Worm (Caenorhabditis elegans) whole organism, L4 larva: ENCODE measurements around the gene rsp-2.

Experiments
- F10B5.3 ChIP-seq: sonication (generic microtip); optimal IDR thresholded peaks from 2 replicates; lab custom pipeline; 2016; ENCODE audit warnings: mild to moderate bottlenecking, missing genetic modification characterization, missing compliant biosample characterization
- F44E2.7 ChIP-seq: fragments of 200-800 bp; sonication (Bioruptor generic); IDR thresholded peaks from 2 replicates; pipeline ENCODE4 v2.1.2; 2022; ENCODE audit warnings: missing genetic modification characterization, missing compliant biosample characterization
- T26A8.4 ChIP-seq: fragments of 200-800 bp; sonication (Bioruptor generic); IDR thresholded peaks from 2 replicates; pipeline ENCODE4 v1.3.6; 2022; ENCODE audit warnings: missing genetic modification characterization, missing compliant biosample characterization
- Y48G9A.11 ChIP-seq: fragments of 200-800 bp; sonication (Bioruptor generic); IDR thresholded peaks from 2 replicates; pipeline ENCODE4 v1.3.6; 2022; ENCODE audit warnings: missing genetic modification reagents, missing genetic modification characterization, missing compliant biosample characterization
- aha-1 ChIP-seq: fragments of 150-350 bp; peaks from one replicate; lab custom pipeline; 2014; ENCODE audit warnings: missing biosample characterization, missing genetic modification characterization
- ama-1 ChIP-seq: fragments of 150-350 bp; optimal IDR thresholded peaks from 2 replicates; lab custom pipeline; 2014; ENCODE audit warnings: inconsistent platforms, mixed read lengths
- attf-4 ChIP-seq: sonication (generic microtip); optimal IDR thresholded peaks from 3 replicates; lab custom pipeline; 2017; ENCODE audit warnings: missing biosample characterization, missing genetic modification characterization
- ceh-28 ChIP-seq: fragments of 150-350 bp; optimal IDR thresholded peaks from 2 replicates; lab custom pipeline; 2014; ENCODE audit warnings: missing biosample characterization, missing genetic modification reagents, missing genetic modification characterization
- ceh-32 ChIP-seq: sonication (generic microtip); optimal IDR thresholded peaks from 2 replicates; lab custom pipeline; 2016; ENCODE audit warnings: mild to moderate bottlenecking, missing genetic modification characterization, missing compliant biosample characterization; ENCODE audit not compliant: poor library complexity
- ceh-62 ChIP-seq: sonication (generic microtip); optimal IDR thresholded peaks from 2 replicates; lab custom pipeline; 2017; ENCODE audit warnings: missing biosample characterization, missing genetic modification characterization
- daf-12 ChIP-seq: fragments of 150-350 bp; optimal IDR thresholded peaks from 2 replicates; lab custom pipeline; 2014; ENCODE audit warnings: missing biosample characterization, missing genetic modification reagents, missing genetic modification characterization
- daf-16 ChIP-seq, 3 experiments: sonication (generic microtip); optimal IDR thresholded peaks; 2 replicates each; lab custom pipeline; 2016 to 2017; ENCODE audit warnings: missing genetic modification characterization in 3 of 3, missing genetic modification reagents in 3 of 3, mild to moderate bottlenecking in 2 of 3, missing compliant biosample characterization in 2 of 3, missing biosample characterization in 1 of 3, moderate library complexity in 1 of 3
- daf-8 ChIP-seq: fragments of 200-800 bp; sonication (Bioruptor generic); IDR thresholded peaks from 2 replicates; pipeline ENCODE4 v1.3.6; 2022; ENCODE audit warnings: missing genetic modification characterization, missing compliant biosample characterization
- dmd-6 ChIP-seq: fragments of 200-800 bp; sonication (Bioruptor generic); IDR thresholded peaks from 2 replicates; pipeline ENCODE4 v1.3.6; 2022; ENCODE audit warnings: missing genetic modification reagents, missing genetic modification characterization, missing compliant biosample characterization
- dmd-8 ChIP-seq: fragments of 200-800 bp; sonication (Bioruptor generic); IDR thresholded peaks from 2 replicates; pipeline ENCODE4 v1.3.6; 2022; ENCODE audit warnings: missing genetic modification characterization, missing compliant biosample characterization
- dmd-9 ChIP-seq: fragments of 200-800 bp; sonication (Bioruptor generic); IDR thresholded peaks from 2 replicates; pipeline ENCODE4 v1.3.6; 2022; ENCODE audit warnings: missing genetic modification reagents, missing genetic modification characterization, missing compliant biosample characterization
- dve-1 ChIP-seq: sonication (generic microtip); optimal IDR thresholded peaks from 2 replicates; lab custom pipeline; 2017; ENCODE audit warnings: antibody characterized with exemption, mild to moderate bottlenecking, missing genetic modification characterization, missing compliant biosample characterization; ENCODE audit not compliant: insufficient read depth
- hlh-11 ChIP-seq: fragments of 200-800 bp; sonication (Bioruptor generic); optimal IDR thresholded peaks from 2 replicates; lab custom pipeline; 2018; ENCODE audit warnings: mild to moderate bottlenecking, missing genetic modification characterization, missing compliant biosample characterization
- lin-15B ChIP-seq: fragments of 150-350 bp; sonication (generic microtip); optimal IDR thresholded peaks from 3 replicates; lab custom pipeline; 2014; ENCODE audit warnings: missing biosample characterization, missing genetic modification characterization
- lin-38 ChIP-seq: fragments of 200-800 bp; sonication (Bioruptor generic); IDR thresholded peaks from 2 replicates; pipeline ENCODE4 v1.3.6; 2022; ENCODE audit warnings: missing genetic modification reagents, missing genetic modification characterization, missing compliant biosample characterization
- lir-3 ChIP-seq: sonication (generic microtip); optimal IDR thresholded peaks from 2 replicates; lab custom pipeline; 2016; ENCODE audit warnings: mild to moderate bottlenecking, missing genetic modification characterization, missing compliant biosample characterization
- lsy-2 ChIP-seq, 2 experiments: fragments of 150-350 bp in 1 of 2; sonication (generic microtip) in 1 of 2; optimal IDR thresholded peaks; 2 replicates each; lab custom pipeline; 2014 to 2017; ENCODE audit warnings: missing biosample characterization in 2 of 2, missing genetic modification characterization in 2 of 2
- madf-9 ChIP-seq: fragments of 200-800 bp; sonication (Bioruptor generic); conservative IDR thresholded peaks from 2 replicates; pipeline ENCODE4 v1.3.6; 2022; ENCODE audit warnings: missing genetic modification reagents, missing genetic modification characterization, missing compliant biosample characterization
- mdl-1 ChIP-seq, 2 experiments: fragments of 150-350 bp in 1 of 2; sonication (generic microtip) in 1 of 2; optimal IDR thresholded peaks; 2 replicates each; lab custom pipeline; 2014 to 2017; ENCODE audit warnings: missing biosample characterization in 2 of 2, missing genetic modification characterization in 2 of 2
- mep-1 ChIP-seq: fragments of 150-350 bp; sonication (generic microtip); optimal IDR thresholded peaks from 3 replicates; lab custom pipeline; 2014; ENCODE audit warnings: missing biosample characterization, missing genetic modification characterization
- mxl-2 ChIP-seq: fragments of 200-800 bp; sonication (Bioruptor generic); conservative IDR thresholded peaks from 2 replicates; pipeline ENCODE4 v1.3.6; 2022; ENCODE audit warnings: missing genetic modification reagents, missing genetic modification characterization, missing compliant biosample characterization
- nhr-28 ChIP-seq: fragments of 150-350 bp; optimal IDR thresholded peaks from 2 replicates; lab custom pipeline; 2014; ENCODE audit warnings: missing biosample characterization, missing genetic modification characterization
- nhr-41 ChIP-seq: fragments of 200-800 bp; sonication (Bioruptor generic); IDR thresholded peaks from 2 replicates; pipeline ENCODE4 v1.3.6; 2022; ENCODE audit warnings: missing genetic modification reagents, missing genetic modification characterization, missing compliant biosample characterization
- nhr-77 ChIP-seq: fragments of 150-350 bp; optimal IDR thresholded peaks from 2 replicates; lab custom pipeline; 2014; ENCODE audit warnings: missing biosample characterization, missing genetic modification characterization
- php-3 ChIP-seq: fragments of 200-800 bp; sonication (Bioruptor generic); IDR thresholded peaks from 2 replicates; pipeline ENCODE4 v1.3.6; 2022; ENCODE audit warnings: missing genetic modification reagents, missing genetic modification characterization, missing compliant biosample characterization
- pqm-1 ChIP-seq: sonication (generic microtip); optimal IDR thresholded peaks from 2 replicates; lab custom pipeline; 2017; ENCODE audit warnings: missing biosample characterization, missing genetic modification characterization
- unc-130 ChIP-seq: sonication (generic microtip); optimal IDR thresholded peaks from 2 replicates; lab custom pipeline; 2016; ENCODE audit warnings: missing genetic modification reagents, missing genetic modification characterization, missing compliant biosample characterization
- zfp-3 ChIP-seq: fragments of 200-800 bp; sonication (Bioruptor generic); conservative IDR thresholded peaks from 2 replicates; pipeline ENCODE4 v1.3.6; 2022; ENCODE audit warnings: missing genetic modification reagents, missing genetic modification characterization, missing compliant biosample characterization

Gene rsp-2

ce11 chrII:11438417-11438816 lies 14.3 kb downstream of the rsp-2 start, which contains the start of gene vha-6:
vha-6 (minus strand) TSS chrII:11438452.
- peak; percentile 48 for TF ChIP-seq nhr-77
- TF ChIP-seq mdl-1 (tag; optimal IDR thresholded peaks at IDR 0.05; lab: Kevin White, UChicago): no peak
- TF ChIP-seq php-3 (GFP tag; lab: Robert Waterston, UW): no peak
- TF ChIP-seq Y48G9A.11 (GFP tag; lab: Robert Waterston, UW): no peak
- TF ChIP-seq mxl-2 (GFP tag; lab: Robert Waterston, UW): no peak
- TF ChIP-seq nhr-41 (GFP tag; lab: Robert Waterston, UW): no peak
- no peak for TF ChIP-seq unc-130 (GFP tag; lab: Kevin White, UChicago)
- TF ChIP-seq mep-1 (tag; lab: Kevin White, UChicago): peak; percentile 2
- TF ChIP-seq ceh-62 (tag; lab: Kevin White, UChicago): no peak
- TF ChIP-seq F10B5.3 (tag; lab: Kevin White, UChicago): no peak
- peak; percentile 58 for TF ChIP-seq nhr-28
- peak; percentile 54 for TF ChIP-seq hlh-11 (tag; lab: Kevin White, UChicago)
- TF ChIP-seq daf-8 (GFP tag; lab: Robert Waterston, UW): no peak
- no peak for TF ChIP-seq lin-38 (GFP tag; lab: Robert Waterston, UW)
- TF ChIP-seq zfp-3 (GFP tag; lab: Robert Waterston, UW): no peak
- TF ChIP-seq daf-12 (tag; lab: Kevin White, UChicago): no peak
- TF ChIP-seq T26A8.4: no peak
- TF ChIP-seq lsy-2 (tag; optimal IDR thresholded peaks at IDR 0.05; lab: Kevin White, UChicago): no peak
- TF ChIP-seq pqm-1 (tag; lab: Kevin White, UChicago): peak; percentile 93
- no peak for TF ChIP-seq F44E2.7 (GFP tag; lab: Robert Waterston, UW)
- no peak for TF ChIP-seq dmd-8 (GFP tag; lab: Robert Waterston, UW)
- no peak for TF ChIP-seq ama-1
- no peak for TF ChIP-seq ceh-28 (tag; lab: Kevin White, UChicago)
- TF ChIP-seq dve-1 (tag; lab: Kevin White, UChicago): peak; percentile 39
- no peak for TF ChIP-seq attf-4 (tag; lab: Kevin White, UChicago)
- no peak for TF ChIP-seq daf-16 (GFP tag; optimal IDR thresholded peaks at IDR 0.05; lab: Kevin White, UChicago)
- TF ChIP-seq daf-16 (tag; optimal IDR thresholded peaks at IDR 0.05; lab: Kevin White, UChicago): peak; percentile 50
- TF ChIP-seq dmd-6 (GFP tag; lab: Robert Waterston, UW): peak; percentile 67

DNA sequence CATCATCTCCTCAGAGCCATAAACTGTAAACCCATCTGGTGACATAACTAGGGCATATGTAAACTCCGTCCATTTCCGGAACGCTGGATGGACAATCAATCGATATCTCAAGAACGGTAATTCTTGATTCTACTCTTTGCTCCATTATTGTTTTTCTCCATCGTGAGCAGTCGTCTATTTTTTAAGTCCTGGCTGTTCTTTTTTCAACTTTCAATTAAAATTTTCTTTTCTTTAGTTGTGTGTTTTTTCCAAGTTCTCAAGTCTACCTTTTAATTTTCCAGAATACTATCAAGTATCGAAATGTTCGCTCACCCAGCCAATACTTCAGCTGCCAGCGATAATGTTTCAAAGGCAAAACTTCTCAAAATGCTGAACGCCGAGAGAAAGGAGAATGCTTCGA lies 18.8 kb downstream of the rsp-2 start, which contains the start of gene C05D12.5:
TSS of gene C05D12.5 (plus strand) at position 301 of the 400 bp plus-strand sequence.
- no peak for TF ChIP-seq nhr-28
- TF ChIP-seq mdl-1 (tag; optimal IDR thresholded peaks at IDR 0.05; lab: Kevin White, UChicago): no peak

DNA sequence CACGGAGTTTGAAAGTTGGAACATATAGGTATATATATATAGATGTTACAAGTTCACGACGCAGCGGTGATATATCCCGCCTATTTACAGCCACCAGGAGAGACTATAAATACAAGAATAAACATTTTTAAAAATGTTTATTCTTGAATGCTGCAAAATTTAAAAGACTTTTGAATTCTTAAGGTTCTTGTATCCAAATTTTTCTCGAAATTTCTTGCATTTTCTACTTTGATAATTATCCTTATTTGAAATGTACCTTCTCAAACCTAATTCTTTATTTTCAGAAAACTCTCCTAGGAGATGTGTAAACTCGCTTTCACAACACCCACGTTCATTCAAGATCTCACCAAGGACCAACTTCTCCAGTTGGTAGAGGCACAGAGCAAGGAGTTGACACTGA lies 21.2 kb downstream of the rsp-2 start, which contains the start of gene C05D12.4:
TSS of gene C05D12.4 (plus strand) at position 301 of the 400 bp plus-strand sequence.
- no peak for TF ChIP-seq F44E2.7 (GFP tag; lab: Robert Waterston, UW)
- peak; percentile 3 for TF ChIP-seq aha-1

DNA sequence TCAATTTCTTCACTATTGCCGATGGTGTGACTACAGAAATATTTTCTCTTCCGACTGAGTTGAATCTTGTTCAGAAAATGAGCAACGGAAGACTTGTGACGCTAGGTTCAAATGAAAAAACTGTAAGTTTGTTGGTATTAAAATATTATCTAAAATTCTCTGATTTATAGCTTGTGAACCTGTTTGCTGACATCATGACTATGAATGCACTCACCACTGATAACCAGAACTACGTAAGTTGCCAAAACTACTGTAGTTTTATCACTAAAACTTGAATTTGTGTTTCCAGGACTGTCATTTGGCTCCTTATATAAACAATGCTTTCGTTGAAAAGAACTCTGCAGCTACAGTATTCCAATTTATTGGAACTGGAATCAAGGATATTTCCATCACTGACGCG lies 24.2 kb downstream of the rsp-2 start:
- TF ChIP-seq ceh-32 (tag; lab: Kevin White, UChicago) (no peak), pqm-1 (tag; lab: Kevin White, UChicago) (peak; percentile 46), dmd-6 (GFP tag; lab: Robert Waterston, UW) (peak; percentile 52), dmd-9 (GFP tag; lab: Robert Waterston, UW) (no peak), hlh-11 (tag; lab: Kevin White, UChicago) (peak; percentile 5), nhr-28 (peak; percentile 46), lir-3 (tag; lab: Kevin White, UChicago) (no peak), madf-9 (GFP tag; lab: Robert Waterston, UW) (no peak)

DNA sequence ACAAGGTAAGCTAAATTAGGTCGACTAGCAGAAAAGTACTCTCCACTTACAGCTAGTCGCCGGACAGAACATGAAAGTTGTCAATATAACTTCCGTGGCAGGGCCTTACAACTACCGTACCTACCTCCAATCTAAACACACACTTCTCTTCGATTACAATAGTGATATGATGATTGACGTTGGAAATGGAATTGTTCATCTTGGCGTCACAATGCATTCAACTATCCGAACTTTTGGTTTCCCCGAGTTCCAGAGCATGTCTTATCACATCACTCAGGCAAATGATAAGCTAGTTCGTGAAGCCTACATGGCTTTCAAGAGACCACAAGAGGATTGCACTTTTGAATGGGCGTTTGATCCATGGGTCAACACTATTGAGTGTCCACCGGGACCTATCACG lies 25.4 kb downstream of the rsp-2 start:
- no peak for TF ChIP-seq lin-15B (tag; lab: Kevin White, UChicago)
- peak; percentile 9 for TF ChIP-seq aha-1
- TF ChIP-seq hlh-11 (tag; lab: Kevin White, UChicago): peak; percentile 14
- TF ChIP-seq dmd-6 (GFP tag; lab: Robert Waterston, UW): peak; percentile 90
